Worm (Caenorhabditis elegans) whole organism, L2 larva: Measurements from ENCODE around the gene srlf-34.

Experiments used
- aly-2 ChIP-seq: fragments of 150-350 bp; optimal IDR thresholded peaks from 2 replicates; lab custom pipeline; 2014; ENCODE audit warnings: missing biosample characterization, missing genetic modification characterization
- ama-1 ChIP-seq: fragments of 150-350 bp; optimal IDR thresholded peaks from 2 replicates; lab custom pipeline; 2018; ENCODE audit warnings: inconsistent platforms
- elt-3 ChIP-seq: sonication (generic microtip); optimal IDR thresholded peaks from 2 replicates; lab custom pipeline; 2017; ENCODE audit warnings: missing biosample characterization, missing genetic modification characterization
- lin-11 ChIP-seq: fragments of 150-350 bp; sonication (generic microtip); optimal IDR thresholded peaks from 2 replicates; lab custom pipeline; 2014; ENCODE audit warnings: missing biosample characterization, missing genetic modification characterization, inconsistent platforms, mixed read lengths
- lsy-2 ChIP-seq, 2 experiments: fragments of 150-350 bp in 1 of 2; sonication (generic microtip) in 1 of 2; optimal IDR thresholded peaks; 2 replicates each; lab custom pipeline; 2014 to 2017; ENCODE audit warnings: missing biosample characterization in 2 of 2, missing genetic modification characterization in 2 of 2
- nhr-11 ChIP-seq: fragments of 150-350 bp; optimal IDR thresholded peaks from 2 replicates; lab custom pipeline; 2014; ENCODE audit warnings: missing biosample characterization, missing genetic modification characterization
- nhr-237 ChIP-seq: fragments of 150-350 bp; optimal IDR thresholded peaks from 2 replicates; lab custom pipeline; 2014; ENCODE audit warnings: missing biosample characterization, missing genetic modification characterization
- nhr-25 ChIP-seq: fragments of 150-350 bp; sonication (generic microtip); optimal IDR thresholded peaks from 3 replicates; lab custom pipeline; 2014; ENCODE audit warnings: missing biosample characterization, missing genetic modification characterization
- ztf-11 ChIP-seq: sonication (generic microtip); optimal IDR thresholded peaks from 2 replicates; lab custom pipeline; 2017; ENCODE audit warnings: missing biosample characterization, missing genetic modification characterization

DNA sequence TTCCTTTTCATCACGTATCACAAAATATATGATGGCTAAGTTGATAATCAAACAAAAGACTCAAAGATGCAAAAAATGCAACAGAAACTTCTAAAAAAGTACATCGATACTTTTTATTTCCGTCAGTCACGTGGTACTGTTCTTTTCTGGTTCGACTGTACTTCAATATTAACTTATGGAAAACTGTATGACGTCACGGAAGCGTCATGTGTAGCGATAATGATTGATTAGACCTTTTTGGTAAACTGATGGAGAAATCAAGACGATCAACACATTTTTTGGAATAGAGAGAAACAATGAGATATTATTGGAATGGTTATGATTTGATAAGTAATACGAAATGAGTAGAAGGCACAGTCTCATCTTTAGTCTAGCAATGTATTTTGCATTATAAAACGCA is 17.8 kb upstream of the srlf-34 start:
- TF ChIP-seq lsy-2 (tag; optimal IDR thresholded peaks at IDR 0.05; lab: Kevin White, UChicago) (no peak), nhr-11 (no peak), nhr-237 (tag; lab: Kevin White, UChicago) (no peak), ama-1 (no peak), elt-3 (tag; lab: Kevin White, UChicago) (no peak), nhr-25 (no peak), ztf-11 (tag; lab: Kevin White, UChicago) (no peak), lin-11 (no peak), aly-2 (no peak)
